Fruit fly (Drosophila melanogaster) whole organism, embryonic: ENCODE measurements around the gene Mbs.

Experiments
- CG14860 ChIP-seq: fragments of 200-800 bp; sonication (Bioruptor generic); IDR thresholded peaks from 3 replicates; pipeline ENCODE4 v1.3.6; 2022; ENCODE audit warnings: missing biosample characterization, missing genetic modification characterization; ENCODE audit not compliant: partially characterized antibody
- Dip2 ChIP-seq: fragments of 200-800 bp; sonication (Bioruptor generic); IDR thresholded peaks from 2 replicates; pipeline ENCODE4 v1.3.6; 2022; ENCODE audit warnings: missing biosample characterization, missing genetic modification characterization
- Taf1 ChIP-seq: fragments of 200-800 bp; sonication (Bioruptor generic); IDR thresholded peaks from 2 replicates; pipeline ENCODE4 v1.3.6; 2022; ENCODE audit warnings: missing biosample characterization, missing genetic modification characterization

dm6 chr3L:16087323-16087816 lies 35.6 kb downstream of the Mbs start, which contains the start of gene Tasp1:
- 0 out of 2 replicates have a peak, but pooled peaks have one; percentile 32 for TF ChIP-seq Taf1
- no peak for TF ChIP-seq Dip2 (GFP tag; lab: Robert Waterston, UW)
- TF ChIP-seq CG14860 (GFP tag; lab: Robert Waterston, UW): no peak
